Worm (Caenorhabditis elegans): ENCODE measurements around the gene ZK643.2.
A peak's percentile ranks its signal among the peaks of the same experiment; 100 is the strongest.

ce11 chrIII:8911598-8912194 is 44.6 kb upstream of the ZK643.2 start, which contains the start of gene tpk-1:
- TF ChIP-seq egl-27 (tag; optimal IDR thresholded peaks at IDR 0.05) (no peak), unc-62 (GFP tag; optimal IDR thresholded peaks at IDR 0.05) (no peak), lsy-2 (tag; optimal IDR thresholded peaks at IDR 0.05) (peak in 1 of 2 experiments; percentile 24), unc-55 (GFP tag; optimal IDR thresholded peaks at IDR 0.05) (no peak), ama-1 (optimal IDR thresholded peaks at IDR 0.05) (no peak), blmp-1 (tag; optimal IDR thresholded peaks at IDR 0.05; ENCODE audit: insufficient read depth) (no peak), lin-39 (tag; optimal IDR thresholded peaks at IDR 0.05) (no peak), ztf-11 (tag; optimal IDR thresholded peaks at IDR 0.05) (no peak), elt-1 (tag; optimal IDR thresholded peaks at IDR 0.05) (no peak), ceh-82 (tag; optimal IDR thresholded peaks at IDR 0.05) (no peak), fos-1 (tag; optimal IDR thresholded peaks at IDR 0.05) (no peak), C34F6.9 (tag; optimal IDR thresholded peaks at IDR 0.05) (no peak), nhr-237 (tag; optimal IDR thresholded peaks at IDR 0.05) (no peak)

Measured in whole organism, L2 larva.